Fruit fly (Drosophila melanogaster) whole organism: ENCODE measurements around the gene Kr-h1.

ENCODE experiments used
- Dll ChIP-seq: fragments of >200 bp; optimal IDR thresholded peaks from 2 replicates; lab custom pipeline; 2017
- psq ChIP-seq: fragments of >200 bp; optimal IDR thresholded peaks from 2 replicates; lab custom pipeline; 2017
- usp ChIP-seq: fragments of >200 bp; optimal IDR thresholded peaks from 2 replicates; lab custom pipeline; 2017; ENCODE audit warnings: missing biosample characterization, missing genetic modification characterization, mixed read lengths

- TF ChIP-seq usp (GFP tag; lab: Kevin White, UChicago) (no peak), Dll (lab: Kevin White, UChicago) (no peak), psq (lab: Kevin White, UChicago) (no peak)
Observed at dm6 chr2L:6035155-6035554, 47.2 kb upstream of the Kr-h1 start.
